Worm (Caenorhabditis elegans) whole organism, mixed stage, embryonic: ENCODE results near the gene acr-15.

Source experiments
- bed-3 ChIP-seq: fragments of 200-800 bp; sonication (Bioruptor generic); optimal IDR thresholded peaks from 3 replicates; lab custom pipeline; 2018; ENCODE audit warnings: mild to moderate bottlenecking, missing genetic modification characterization, moderate library complexity, missing compliant biosample characterization
- blmp-1 ChIP-seq: fragments of 150-350 bp; optimal IDR thresholded peaks from 2 replicates; lab custom pipeline; 2014; ENCODE audit warnings: missing biosample characterization, missing genetic modification characterization
- elt-1 ChIP-seq: sonication (generic microtip); optimal IDR thresholded peaks from 2 replicates; lab custom pipeline; 2017; ENCODE audit warnings: missing genetic modification characterization, mild to moderate bottlenecking, missing compliant biosample characterization, antibody characterized with exemption, moderate library complexity, borderline replicate concordance; ENCODE audit not compliant: insufficient read depth
- nhr-237 ChIP-seq: fragments of 150-350 bp; optimal IDR thresholded peaks from 2 replicates; lab custom pipeline; 2014; ENCODE audit warnings: missing biosample characterization, missing genetic modification characterization
- nhr-28 ChIP-seq: fragments of 150-350 bp; optimal IDR thresholded peaks from 2 replicates; lab custom pipeline; 2014; ENCODE audit warnings: missing biosample characterization, missing genetic modification characterization
- nhr-76 ChIP-seq: sonication (generic microtip); optimal IDR thresholded peaks from 2 replicates; lab custom pipeline; 2017; ENCODE audit warnings: missing biosample characterization, missing genetic modification characterization
- snpc-4 ChIP-seq: fragments of 150-350 bp; optimal IDR thresholded peaks from 2 replicates; lab custom pipeline; 2014; ENCODE audit warnings: missing biosample characterization, missing genetic modification characterization
- unc-39 ChIP-seq: fragments of 150-350 bp; optimal IDR thresholded peaks from 2 replicates; lab custom pipeline; 2014; ENCODE audit warnings: missing biosample characterization, missing genetic modification characterization
- ztf-11 ChIP-seq: fragments of 150-350 bp; optimal IDR thresholded peaks from 2 replicates; lab custom pipeline; 2014; ENCODE audit warnings: missing biosample characterization, missing genetic modification characterization

DNA sequence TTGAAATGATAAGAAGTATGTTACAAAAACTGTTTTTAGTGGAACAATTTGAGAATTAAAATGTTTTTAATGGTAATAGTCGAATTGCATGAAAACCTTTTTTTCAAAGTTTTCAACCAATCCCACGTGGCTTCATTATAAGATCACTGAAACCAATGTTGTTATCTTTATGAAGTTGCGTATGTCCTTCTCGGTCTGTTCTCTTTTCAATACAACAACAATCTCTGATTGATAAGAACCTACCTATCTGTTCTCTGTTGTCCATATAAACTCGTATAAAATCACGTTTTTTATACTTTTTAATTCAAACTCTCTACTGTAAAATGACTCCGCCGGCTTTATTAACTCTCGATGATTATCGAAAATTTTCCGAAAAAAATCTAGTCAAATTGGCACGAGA is 50.8 kb downstream of the acr-15 start, which contains the start of gene F41E6.5:
- TF ChIP-seq nhr-237 (tag; lab: Kevin White, UChicago): no peak
- no peak for TF ChIP-seq unc-39 (tag; lab: Kevin White, UChicago)
- no peak for TF ChIP-seq nhr-76
- no peak for TF ChIP-seq snpc-4 (tag; lab: Kevin White, UChicago)
- TF ChIP-seq ztf-11 (tag; lab: Kevin White, UChicago): no peak
- TF ChIP-seq blmp-1: no peak
- no peak for TF ChIP-seq nhr-28 (tag; lab: Kevin White, UChicago)
- TF ChIP-seq elt-1 (tag; lab: Kevin White, UChicago): no peak
- no peak for TF ChIP-seq bed-3 (GFP tag; lab: Kevin White, UChicago)
